Worm (Caenorhabditis elegans) whole organism, L1 larva: Measurements from ENCODE around the gene fkb-4.

Source experiments
- C04F5.9 ChIP-seq: sonication (generic microtip); optimal IDR thresholded peaks from 2 replicates; lab custom pipeline; 2016; ENCODE audit warnings: missing genetic modification characterization, missing compliant biosample characterization
- C34B4.2 ChIP-seq: sonication (generic microtip); optimal IDR thresholded peaks from 2 replicates; lab custom pipeline; 2017; ENCODE audit warnings: mild to moderate bottlenecking, missing genetic modification characterization, missing compliant biosample characterization
- F16B12.6 ChIP-seq: fragments of 150-350 bp; optimal IDR thresholded peaks from 2 replicates; lab custom pipeline; 2014; ENCODE audit warnings: missing biosample characterization, missing genetic modification characterization
- Y116A8C.19 ChIP-seq: sonication (generic microtip); optimal IDR thresholded peaks from 2 replicates; lab custom pipeline; 2016; ENCODE audit warnings: missing compliant biosample characterization, missing genetic modification characterization, borderline replicate concordance
- ama-1 ChIP-seq: fragments of 150-350 bp; optimal IDR thresholded peaks from 2 replicates; lab custom pipeline; 2014
- blmp-1 ChIP-seq: fragments of 150-350 bp; optimal IDR thresholded peaks from 2 replicates; lab custom pipeline; 2014; ENCODE audit warnings: missing biosample characterization, missing genetic modification characterization
- ceh-8 ChIP-seq: fragments of 200-800 bp; sonication (Bioruptor generic); optimal IDR thresholded peaks from 2 replicates; lab custom pipeline; 2018; ENCODE audit warnings: mild to moderate bottlenecking, missing genetic modification characterization, moderate library complexity, missing compliant biosample characterization
- ceh-90 ChIP-seq: sonication (generic microtip); optimal IDR thresholded peaks from 2 replicates; lab custom pipeline; 2016; ENCODE audit warnings: missing genetic modification characterization, missing compliant biosample characterization
- dsc-1 ChIP-seq: sonication (generic microtip); optimal IDR thresholded peaks from 2 replicates; lab custom pipeline; 2016; ENCODE audit warnings: mild to moderate bottlenecking, missing genetic modification characterization, missing compliant biosample characterization
- egl-27 ChIP-seq, 2 experiments: fragments of 150-350 bp in 1 of 2; sonication (generic microtip); optimal IDR thresholded peaks; 3 replicates each; lab custom pipeline; 2017 to 2018; ENCODE audit warnings: missing biosample characterization in 2 of 2, missing genetic modification characterization in 2 of 2, missing genetic modification reagents in 2 of 2
- elt-2 ChIP-seq: sonication (generic microtip); optimal IDR thresholded peaks from 2 replicates; lab custom pipeline; 2016; ENCODE audit warnings: missing genetic modification characterization, mild to moderate bottlenecking, inconsistent platforms, missing compliant biosample characterization, missing genetic modification reagents
- fkh-10 ChIP-seq: sonication (generic microtip); optimal IDR thresholded peaks from 2 replicates; lab custom pipeline; 2017; ENCODE audit warnings: missing biosample characterization, missing genetic modification reagents, missing genetic modification characterization
- fkh-4 ChIP-seq: sonication (generic microtip); optimal IDR thresholded peaks from 2 replicates; lab custom pipeline; 2016; ENCODE audit warnings: missing compliant biosample characterization, missing genetic modification characterization, borderline replicate concordance
- lin-13 ChIP-seq: fragments of 150-350 bp; optimal IDR thresholded peaks from 2 replicates; lab custom pipeline; 2014; ENCODE audit warnings: missing biosample characterization, missing genetic modification reagents, missing genetic modification characterization
- lin-14 ChIP-seq: fragments of 200-800 bp; sonication (Bioruptor generic); optimal IDR thresholded peaks from 2 replicates; lab custom pipeline; 2018; ENCODE audit warnings: mild to moderate bottlenecking, missing genetic modification characterization, moderate library complexity, missing compliant biosample characterization
- lin-35 ChIP-seq, 2 experiments: fragments of 150-350 bp; optimal IDR thresholded peaks; 2 replicates each; lab custom pipeline; 2014; ENCODE audit warnings: missing biosample characterization in 2 of 2, missing genetic modification characterization in 2 of 2, missing genetic modification reagents in 2 of 2
- lir-3 ChIP-seq: sonication (generic microtip); optimal IDR thresholded peaks from 2 replicates; lab custom pipeline; 2016; ENCODE audit warnings: mild to moderate bottlenecking, missing genetic modification characterization, moderate library complexity, missing compliant biosample characterization; ENCODE audit not compliant: poor library complexity
- mdl-1 ChIP-seq, 2 experiments: fragments of 150-350 bp; optimal IDR thresholded peaks; 2 replicates each; lab custom pipeline; 2014 to 2017; ENCODE audit warnings: missing biosample characterization in 2 of 2, missing genetic modification characterization in 2 of 2, inconsistent platforms in 1 of 2
- mef-2 ChIP-seq: fragments of 150-350 bp; optimal IDR thresholded peaks from 2 replicates; lab custom pipeline; 2014; ENCODE audit warnings: missing biosample characterization, missing genetic modification characterization
- nhr-11 ChIP-seq: fragments of 150-350 bp; optimal IDR thresholded peaks from 2 replicates; lab custom pipeline; 2014; ENCODE audit warnings: missing biosample characterization, missing genetic modification characterization
- nhr-19 ChIP-seq: fragments of 200-800 bp; sonication (Bioruptor generic); conservative IDR thresholded peaks from 2 replicates; pipeline ENCODE4 v1.3.6; 2022; ENCODE audit warnings: missing genetic modification characterization, missing compliant biosample characterization
- nhr-20 ChIP-seq: sonication (generic microtip); optimal IDR thresholded peaks from 2 replicates; lab custom pipeline; 2016; ENCODE audit warnings: mild to moderate bottlenecking, missing genetic modification characterization, missing compliant biosample characterization
- nhr-76 ChIP-seq: sonication (generic microtip); optimal IDR thresholded peaks from 2 replicates; lab custom pipeline; 2017; ENCODE audit warnings: missing biosample characterization, missing genetic modification characterization
- nhr-85 ChIP-seq: sonication (generic microtip); peaks from one replicate; lab custom pipeline; 2016; ENCODE audit warnings: missing genetic modification characterization, inconsistent platforms, missing compliant biosample characterization
- nhr-90 ChIP-seq: sonication (generic microtip); optimal IDR thresholded peaks from 2 replicates; lab custom pipeline; 2016; ENCODE audit warnings: mild to moderate bottlenecking, missing genetic modification characterization, missing compliant biosample characterization; ENCODE audit not compliant: poor library complexity
- snpc-4 ChIP-seq: fragments of 150-350 bp; optimal IDR thresholded peaks from 2 replicates; lab custom pipeline; 2014; ENCODE audit warnings: missing biosample characterization, missing genetic modification characterization
- snu-23 ChIP-seq: sonication (generic microtip); optimal IDR thresholded peaks from 2 replicates; lab custom pipeline; 2016; ENCODE audit warnings: missing genetic modification characterization, missing compliant biosample characterization
- swsn-7 ChIP-seq: sonication (generic microtip); optimal IDR thresholded peaks from 2 replicates; lab custom pipeline; 2016; ENCODE audit warnings: missing genetic modification characterization, missing compliant biosample characterization
- tlp-1 ChIP-seq: fragments of 150-350 bp; optimal IDR thresholded peaks from 2 replicates; lab custom pipeline; 2014; ENCODE audit warnings: missing biosample characterization, missing genetic modification characterization
- unc-98 ChIP-seq: fragments of 200-800 bp; sonication (Bioruptor generic); IDR thresholded peaks from 2 replicates; pipeline ENCODE4 v1.3.6; 2022; ENCODE audit warnings: missing genetic modification characterization, missing compliant biosample characterization
- xbp-1 ChIP-seq: sonication (generic microtip); optimal IDR thresholded peaks from 2 replicates; lab custom pipeline; 2016; ENCODE audit warnings: missing genetic modification characterization, missing compliant biosample characterization
- zag-1 ChIP-seq: fragments of 150-350 bp; optimal IDR thresholded peaks from 2 replicates; lab custom pipeline; 2014; ENCODE audit warnings: missing biosample characterization, missing genetic modification characterization
- zip-4 ChIP-seq: fragments of 200-800 bp; sonication (Bioruptor generic); optimal IDR thresholded peaks from 2 replicates; lab custom pipeline; 2018; ENCODE audit warnings: mild to moderate bottlenecking, missing genetic modification characterization, moderate library complexity, missing compliant biosample characterization
- ztf-4 ChIP-seq: fragments of 150-350 bp; optimal IDR thresholded peaks from 2 replicates; lab custom pipeline; 2014; ENCODE audit warnings: missing biosample characterization, missing genetic modification characterization

Gene fkb-4

ce11 chrV:12759660-12760059 is 27.3 kb downstream of the fkb-4 start, which contains the start of gene papl-1:
Gene papl-1, minus strand, starts transcription at chrV:12759760.
- TF ChIP-seq unc-98 (GFP tag; lab: Robert Waterston, UW) (no peak), nhr-85 (no peak), blmp-1 (no peak), nhr-11 (tag; lab: Kevin White, UChicago) (no peak), nhr-20 (tag; lab: Kevin White, UChicago) (no peak), ceh-8 (no peak), ama-1 (lab: Kevin White, UChicago) (no peak), mdl-1 (tag; optimal IDR thresholded peaks at IDR 0.05; lab: Kevin White, UChicago) (no peak), ceh-90 (tag; lab: Kevin White, UChicago) (no peak), zag-1 (tag; lab: Kevin White, UChicago) (no peak), C34B4.2 (tag; lab: Kevin White, UChicago) (no peak), lir-3 (tag; lab: Kevin White, UChicago) (no peak), xbp-1 (tag; lab: Kevin White, UChicago) (no peak), lin-35 (GFP tag; optimal IDR thresholded peaks at IDR 0.05; lab: Kevin White, UChicago) (no peak), Y116A8C.19 (tag; lab: Kevin White, UChicago) (no peak)

- TF ChIP-seq F16B12.6 (tag; lab: Kevin White, UChicago) (no peak), lin-14 (GFP tag; lab: Kevin White, UChicago) (no peak), fkh-10 (GFP tag; lab: Kevin White, UChicago) (no peak), elt-2 (tag; lab: Kevin White, UChicago) (no peak), C04F5.9 (tag; lab: Kevin White, UChicago) (no peak), snu-23 (GFP tag; lab: Kevin White, UChicago) (no peak), swsn-7 (tag; lab: Kevin White, UChicago) (no peak), ceh-90 (tag; lab: Kevin White, UChicago) (no peak), lin-13 (no peak), egl-27 (tag; optimal IDR thresholded peaks at IDR 0.05; lab: Kevin White, UChicago) (no peak), snpc-4 (tag; lab: Kevin White, UChicago) (no peak), nhr-20 (tag; lab: Kevin White, UChicago) (no peak), tlp-1 (tag; lab: Kevin White, UChicago) (no peak), zip-4 (no peak), mef-2 (no peak), unc-98 (GFP tag; lab: Robert Waterston, UW) (no peak), C34B4.2 (tag; lab: Kevin White, UChicago) (no peak), nhr-90 (tag; lab: Kevin White, UChicago) (no peak), lin-35 (GFP tag; optimal IDR thresholded peaks at IDR 0.05; lab: Kevin White, UChicago) (no peak), ztf-4 (tag; lab: Kevin White, UChicago) (no peak)
Measured at ce11 chrV:12754839-12755238, 32.1 kb downstream of the fkb-4 start, which contains the start of gene gpa-13. Gene gpa-13, minus strand, starts transcription at chrV:12754939.

- TF ChIP-seq unc-98 (GFP tag; lab: Robert Waterston, UW) = no peak
- peak; percentile 40 for TF ChIP-seq blmp-1
- TF ChIP-seq nhr-85 = peak; percentile 25
- TF ChIP-seq ztf-4 (tag; lab: Kevin White, UChicago) = no peak
- TF ChIP-seq nhr-19 = no peak
Measured at ce11 chrV:12752407-12752806, 34.5 kb downstream of the fkb-4 start, which contains the start of gene C15C8.8. Gene C15C8.8, minus strand, starts transcription at chrV:12752507.

- TF ChIP-seq fkh-4 = peak; percentile 83
- TF ChIP-seq dsc-1 (tag; lab: Kevin White, UChicago) = peak; percentile 87
- no peak for TF ChIP-seq nhr-76 (tag; lab: Kevin White, UChicago)
- TF ChIP-seq, all 84 proteins: peak for 2
Measured at ce11 chrV:12751495-12752050, 35.4 kb downstream of the fkb-4 start, which contains the start of gene C15C8.6. Gene C15C8.6, minus strand, starts transcription at chrV:12751545.
